Fruit fly (Drosophila melanogaster) whole organism, embryonic: ENCODE measurements around the gene CG44270.

ENCODE experiments used
- Abd-B ChIP-seq: fragments of 200-800 bp; sonication (Bioruptor generic); optimal IDR thresholded peaks from 2 replicates; lab custom pipeline; 2018; ENCODE audit warnings: missing biosample characterization, mild to moderate bottlenecking, missing genetic modification characterization, moderate library complexity
- Adf1 ChIP-seq: fragments of 200-800 bp; sonication (Bioruptor generic); IDR thresholded peaks from 2 replicates; pipeline ENCODE4 v1.3.6; 2022; ENCODE audit warnings: missing biosample characterization, missing genetic modification characterization
- B-H2 ChIP-seq: fragments of 200-800 bp; sonication (Bioruptor generic); optimal IDR thresholded peaks from 2 replicates; lab custom pipeline; 2018; ENCODE audit warnings: missing biosample characterization, mild to moderate bottlenecking, missing genetic modification characterization
- Bteb2 ChIP-seq: fragments of 200-800 bp; sonication (Bioruptor generic); optimal IDR thresholded peaks from 2 replicates; lab custom pipeline; 2016; ENCODE audit warnings: missing biosample characterization, missing genetic modification characterization
- CG10431 ChIP-seq: fragments of 200-800 bp; sonication (Bioruptor generic); optimal IDR thresholded peaks from 3 replicates; lab custom pipeline; 2018; ENCODE audit warnings: missing biosample characterization, mild to moderate bottlenecking, missing genetic modification characterization
- CG12659 ChIP-seq: fragments of 200-800 bp; sonication (Bioruptor generic); optimal IDR thresholded peaks from 3 replicates; lab custom pipeline; 2017; ENCODE audit warnings: mild to moderate bottlenecking, missing biosample characterization, missing genetic modification reagents, missing genetic modification characterization
- CG14710 ChIP-seq: fragments of 200-800 bp; sonication (Bioruptor generic); optimal IDR thresholded peaks from 3 replicates; lab custom pipeline; 2019; ENCODE audit warnings: missing biosample characterization, mild to moderate bottlenecking, missing genetic modification characterization, moderate library complexity
- CG1529 ChIP-seq: fragments of 200-800 bp; sonication (Bioruptor generic); optimal IDR thresholded peaks from 3 replicates; lab custom pipeline; 2018; ENCODE audit warnings: missing biosample characterization, missing genetic modification characterization
- CG17186 ChIP-seq: fragments of 200-800 bp; sonication (Bioruptor generic); optimal IDR thresholded peaks from 3 replicates; lab custom pipeline; 2017; ENCODE audit warnings: missing biosample characterization, missing genetic modification reagents, missing genetic modification characterization
- CG33213 ChIP-seq: fragments of 200-800 bp; sonication (Bioruptor generic); optimal IDR thresholded peaks from 3 replicates; lab custom pipeline; 2016; ENCODE audit warnings: missing biosample characterization, missing genetic modification characterization
- CG3407 ChIP-seq: fragments of 200-800 bp; sonication (Bioruptor generic); optimal IDR thresholded peaks from 2 replicates; lab custom pipeline; 2018; ENCODE audit warnings: missing biosample characterization, mild to moderate bottlenecking, missing genetic modification characterization
- CG4282 ChIP-seq: fragments of 200-800 bp; sonication (Bioruptor generic); optimal IDR thresholded peaks from 2 replicates; lab custom pipeline; 2016; ENCODE audit warnings: missing biosample characterization, missing genetic modification characterization
- CG4404 ChIP-seq: fragments of 200-800 bp; sonication (Bioruptor generic); IDR thresholded peaks from 2 replicates; pipeline ENCODE4 v1.3.6; 2022; ENCODE audit warnings: missing biosample characterization, missing genetic modification characterization
- CG7271 ChIP-seq: fragments of 200-800 bp; sonication (Bioruptor generic); optimal IDR thresholded peaks from 2 replicates; lab custom pipeline; 2018; ENCODE audit warnings: missing biosample characterization, mild to moderate bottlenecking, missing genetic modification characterization, moderate library complexity
- CG7786 ChIP-seq: fragments of 200-800 bp; sonication (Bioruptor generic); optimal IDR thresholded peaks from 2 replicates; lab custom pipeline; 2016; ENCODE audit warnings: missing biosample characterization, missing genetic modification characterization
- CkIIα-i1 ChIP-seq: fragments of 200-800 bp; sonication (Bioruptor generic); IDR thresholded peaks from 2 replicates; pipeline ENCODE4 v1.3.6; 2022; ENCODE audit warnings: missing biosample characterization, missing genetic modification characterization
- Dbx ChIP-seq: fragments of 200-800 bp; sonication (Bioruptor generic); IDR thresholded peaks from 3 replicates; pipeline ENCODE4 v1.3.6; 2022; ENCODE audit warnings: missing biosample characterization, missing genetic modification characterization
- H15 ChIP-seq: fragments of 200-800 bp; sonication (Bioruptor generic); IDR thresholded peaks from 3 replicates; pipeline ENCODE4 v1.3.6; 2022; ENCODE audit warnings: missing biosample characterization, missing genetic modification characterization
- HLHmδ ChIP-seq: fragments of 200-800 bp; sonication (Bioruptor generic); optimal IDR thresholded peaks from 2 replicates; lab custom pipeline; 2018; ENCODE audit warnings: missing biosample characterization, mild to moderate bottlenecking, missing genetic modification characterization, moderate library complexity
- Hey ChIP-seq: fragments of 200-800 bp; sonication (Bioruptor generic); optimal IDR thresholded peaks from 3 replicates; lab custom pipeline; 2018; ENCODE audit warnings: missing biosample characterization, mild to moderate bottlenecking, missing genetic modification characterization
- Hmx ChIP-seq: fragments of 200-800 bp; sonication (Bioruptor generic); optimal IDR thresholded peaks from 2 replicates; lab custom pipeline; 2016; ENCODE audit warnings: missing biosample characterization, missing genetic modification characterization
- Hsf ChIP-seq: fragments of 200-800 bp; sonication (Bioruptor generic); optimal IDR thresholded peaks from 3 replicates; lab custom pipeline; 2016; ENCODE audit warnings: missing biosample characterization, missing genetic modification characterization
- PHDP ChIP-seq: fragments of 200-800 bp; sonication (Bioruptor generic); optimal IDR thresholded peaks from 3 replicates; lab custom pipeline; 2018; ENCODE audit warnings: missing biosample characterization, mild to moderate bottlenecking, missing genetic modification characterization, moderate library complexity
- Sox102F ChIP-seq: fragments of 200-800 bp; sonication (Bioruptor generic); optimal IDR thresholded peaks from 2 replicates; lab custom pipeline; 2018; ENCODE audit warnings: missing biosample characterization, mild to moderate bottlenecking, missing genetic modification characterization, moderate library complexity
- aop ChIP-seq: fragments of 200-800 bp; sonication (Bioruptor generic); IDR thresholded peaks from 2 replicates; pipeline ENCODE4 v1.3.6; 2022; ENCODE audit warnings: missing biosample characterization, missing genetic modification characterization
- ase ChIP-seq: fragments of 200-800 bp; sonication (Bioruptor generic); IDR thresholded peaks from 3 replicates; pipeline ENCODE4 v1.3.6; 2022; ENCODE audit warnings: missing biosample characterization, missing genetic modification characterization
- bcd ChIP-seq: fragments of 200-800 bp; sonication (Bioruptor generic); optimal IDR thresholded peaks from 2 replicates; lab custom pipeline; 2017; ENCODE audit warnings: missing biosample characterization, mild to moderate bottlenecking, missing genetic modification characterization
- cad ChIP-seq: fragments of >200 bp; optimal IDR thresholded peaks from 2 replicates; lab custom pipeline; 2017; ENCODE audit warnings: missing biosample characterization, missing genetic modification characterization
- crp ChIP-seq, 2 experiments: fragments of 200-800 bp; sonication (Bioruptor generic); optimal IDR thresholded peaks; 2 replicates in 1 of 2; 3 replicates in 1 of 2; lab custom pipeline; 2017; ENCODE audit warnings: missing biosample characterization in 2 of 2, missing genetic modification characterization in 2 of 2, mild to moderate bottlenecking in 1 of 2, moderate library complexity in 1 of 2
- disco-r ChIP-seq: fragments of 200-800 bp; sonication (Bioruptor generic); optimal IDR thresholded peaks from 2 replicates; lab custom pipeline; 2016; ENCODE audit warnings: missing biosample characterization, missing genetic modification characterization
- dm ChIP-seq: fragments of 200-800 bp; sonication (Bioruptor generic); optimal IDR thresholded peaks from 3 replicates; lab custom pipeline; 2016; ENCODE audit warnings: missing biosample characterization, missing genetic modification characterization
- ftz-f1 ChIP-seq: fragments of 200-800 bp; sonication (Bioruptor generic); optimal IDR thresholded peaks from 2 replicates; lab custom pipeline; 2016; ENCODE audit warnings: missing biosample characterization, missing genetic modification characterization
- ham ChIP-seq: fragments of 200-800 bp; sonication (Bioruptor generic); IDR thresholded peaks from 2 replicates; pipeline ENCODE4 v1.3.6; 2022; ENCODE audit warnings: missing biosample characterization, missing genetic modification characterization
- insv ChIP-seq, 2 experiments: fragments of 200-800 bp; sonication (Bioruptor generic); optimal IDR thresholded peaks; 3 replicates each; lab custom pipeline; 2016 to 2018; ENCODE audit warnings: missing biosample characterization in 2 of 2, missing genetic modification characterization in 2 of 2
- kah ChIP-seq: fragments of 200-800 bp; sonication (Bioruptor generic); optimal IDR thresholded peaks from 2 replicates; lab custom pipeline; 2018; ENCODE audit warnings: missing biosample characterization, mild to moderate bottlenecking, missing genetic modification characterization
- mam ChIP-seq: fragments of 200-800 bp; sonication (Bioruptor generic); optimal IDR thresholded peaks from 3 replicates; lab custom pipeline; 2016; ENCODE audit warnings: missing biosample characterization, missing genetic modification characterization
- pum ChIP-seq: fragments of 200-800 bp; sonication (Bioruptor generic); optimal IDR thresholded peaks from 2 replicates; lab custom pipeline; 2016; ENCODE audit warnings: missing biosample characterization, missing genetic modification characterization
- repo ChIP-seq: fragments of 200-800 bp; sonication (Bioruptor generic); optimal IDR thresholded peaks from 2 replicates; lab custom pipeline; 2016; ENCODE audit warnings: missing biosample characterization, missing genetic modification characterization
- scrt ChIP-seq: fragments of 200-800 bp; sonication (Bioruptor generic); optimal IDR thresholded peaks from 2 replicates; lab custom pipeline; 2018; ENCODE audit warnings: missing biosample characterization, mild to moderate bottlenecking, missing genetic modification characterization, moderate library complexity
- sna ChIP-seq: fragments of 200-800 bp; sonication (Bioruptor generic); IDR thresholded peaks from 2 replicates; pipeline ENCODE4 v1.3.6; 2022; ENCODE audit warnings: missing biosample characterization, missing genetic modification characterization; ENCODE audit not compliant: partially characterized antibody
- so ChIP-seq: fragments of 200-800 bp; sonication (Bioruptor generic); IDR thresholded peaks from 3 replicates; pipeline ENCODE4 v1.3.6; 2022; ENCODE audit warnings: missing biosample characterization, missing genetic modification characterization
- sob ChIP-seq: fragments of 200-800 bp; sonication (Bioruptor generic); IDR thresholded peaks from 2 replicates; pipeline ENCODE4 v1.3.6; 2022; ENCODE audit warnings: missing biosample characterization, missing genetic modification characterization
- tup ChIP-seq: fragments of 200-800 bp; sonication (Bioruptor generic); optimal IDR thresholded peaks from 2 replicates; lab custom pipeline; 2016; ENCODE audit warnings: missing biosample characterization, mild to moderate bottlenecking, missing genetic modification characterization, moderate library complexity
- vnd ChIP-seq: fragments of 200-800 bp; sonication (Bioruptor generic); IDR thresholded peaks from 3 replicates; pipeline ENCODE4 v1.3.6; 2022; ENCODE audit warnings: missing biosample characterization, missing genetic modification characterization; ENCODE audit not compliant: partially characterized antibody
- zfh2 ChIP-seq: fragments of 200-800 bp; sonication (Bioruptor generic); optimal IDR thresholded peaks from 2 replicates; lab custom pipeline; 2016; ENCODE audit warnings: missing biosample characterization, missing genetic modification characterization

Gene CG44270

dm6 chr2L:20527027-20527426 is 3.8 kb upstream of the CG44270 start (continued):
- TF ChIP-seq Hsf (peak; percentile 56), Dbx (GFP tag; lab: Robert Waterston, UW) (no peak), CG3407 (GFP tag; lab: Kevin White, UChicago) (peak; percentile 37), crp (GFP tag; optimal IDR thresholded peaks at IDR 0.05; lab: Kevin White, UChicago) (no peak), bcd (GFP tag; lab: Kevin White, UChicago) (peak; percentile 23), zfh2 (GFP tag; lab: Kevin White, UChicago) (peak; percentile 10), kah (peak; percentile 5), Bteb2 (GFP tag; lab: Kevin White, UChicago) (peak; percentile 46), so (GFP tag; lab: Robert Waterston, UW) (peak; percentile 67; the same call in 1 of the 3 replicates), Abd-B (GFP tag; lab: Kevin White, UChicago) (peak; percentile 19), CG17186 (GFP tag; lab: Kevin White, UChicago) (no peak), disco-r (GFP tag; lab: Kevin White, UChicago) (no peak), cad (GFP tag; lab: Kevin White, UChicago) (no peak), ase (no peak), B-H2 (GFP tag; lab: Kevin White, UChicago) (peak; percentile 39), Sox102F (peak; percentile 63), Hmx (GFP tag; lab: Kevin White, UChicago) (no peak), CG14710 (tag; lab: Kevin White, UChicago) (peak; percentile 23), sna (GFP tag; lab: Robert Waterston, UW) (no peak), HLHmδ (GFP tag; lab: Kevin White, UChicago) (no peak), CG4282 (no peak), aop (GFP tag; lab: Robert Waterston, UW) (no peak), CG10431 (GFP tag; lab: Kevin White, UChicago) (no peak), pum (GFP tag; lab: Kevin White, UChicago) (peak; percentile 39), Adf1 (no peak), ftz-f1 (GFP tag; lab: Kevin White, UChicago) (no peak), CG1529 (GFP tag; lab: Kevin White, UChicago) (peak; percentile 17), vnd (GFP tag; lab: Robert Waterston, UW) (no peak), tup (GFP tag; lab: Kevin White, UChicago) (peak; percentile 32), CkIIα-i1 (GFP tag; lab: Robert Waterston, UW) (no peak), Hey (tag; lab: Kevin White, UChicago) (peak; percentile 46), CG4404 (0 out of 2 replicates have a peak, but pooled peaks have one; percentile 22), insv (GFP tag; optimal IDR thresholded peaks at IDR 0.05; lab: Kevin White, UChicago) (no peak), PHDP (tag; lab: Kevin White, UChicago) (peak; percentile 71), sob (GFP tag; lab: Robert Waterston, UW) (0 out of 2 replicates have a peak, but pooled peaks have one; percentile 10), scrt (GFP tag; lab: Kevin White, UChicago) (peak; percentile 46), dm (GFP tag; lab: Kevin White, UChicago) (no peak), CG33213 (no peak), ham (GFP tag; lab: Robert Waterston, UW) (peak; percentile 58; the same call in 1 of the 2 replicates), CG12659 (peak; percentile 42), CG7786 (GFP tag; lab: Kevin White, UChicago) (peak; percentile 22), H15 (GFP tag; lab: Robert Waterston, UW) (0 out of 3 replicates have a peak, but pooled peaks have one; percentile 23), CG7271 (tag; lab: Kevin White, UChicago) (no peak), repo (GFP tag; lab: Kevin White, UChicago) (no peak), mam (GFP tag; lab: Kevin White, UChicago) (peak; percentile 52)
